Worm (Caenorhabditis elegans) whole organism, L4 larva: ENCODE measurements around the gene F31B12.4.

Experiments used
- F37D6.2 ChIP-seq: sonication (generic microtip); optimal IDR thresholded peaks from 2 replicates; lab custom pipeline; 2016; ENCODE audit warnings: mild to moderate bottlenecking, missing genetic modification characterization, missing compliant biosample characterization
- F49E8.2 ChIP-seq: sonication (generic microtip); optimal IDR thresholded peaks from 2 replicates; lab custom pipeline; 2016; ENCODE audit warnings: missing compliant biosample characterization, mild to moderate bottlenecking, missing genetic modification characterization, borderline replicate concordance
- T20F7.1 ChIP-seq: fragments of 200-800 bp; sonication (Bioruptor generic); optimal IDR thresholded peaks from 2 replicates; lab custom pipeline; 2018; ENCODE audit warnings: mild to moderate bottlenecking, missing genetic modification characterization, missing compliant biosample characterization
- ZK337.2 ChIP-seq: fragments of 200-800 bp; sonication (Bioruptor generic); IDR thresholded peaks from 2 replicates; pipeline ENCODE4 v1.3.6; 2022; ENCODE audit warnings: missing genetic modification reagents, missing genetic modification characterization, missing compliant biosample characterization
- aha-1 ChIP-seq: fragments of 150-350 bp; peaks from one replicate; lab custom pipeline; 2014; ENCODE audit warnings: missing biosample characterization, missing genetic modification characterization
- aly-2 ChIP-seq: sonication (generic microtip); optimal IDR thresholded peaks from 2 replicates; lab custom pipeline; 2018; ENCODE audit warnings: missing biosample characterization, missing genetic modification characterization
- ceh-32 ChIP-seq: sonication (generic microtip); optimal IDR thresholded peaks from 2 replicates; lab custom pipeline; 2016; ENCODE audit warnings: mild to moderate bottlenecking, missing genetic modification characterization, missing compliant biosample characterization; ENCODE audit not compliant: poor library complexity
- ctbp-1 ChIP-seq: fragments of 200-800 bp; sonication (Bioruptor generic); IDR thresholded peaks from 2 replicates; pipeline ENCODE4 v1.3.6; 2022; ENCODE audit warnings: missing genetic modification reagents, missing genetic modification characterization, missing compliant biosample characterization
- daf-12 ChIP-seq: fragments of 150-350 bp; optimal IDR thresholded peaks from 2 replicates; lab custom pipeline; 2014; ENCODE audit warnings: missing biosample characterization, missing genetic modification reagents, missing genetic modification characterization
- daf-16 ChIP-seq, 3 experiments: sonication (generic microtip); optimal IDR thresholded peaks; 2 replicates each; lab custom pipeline; 2016 to 2017; ENCODE audit warnings: missing genetic modification characterization in 3 of 3, missing genetic modification reagents in 3 of 3, mild to moderate bottlenecking in 2 of 3, missing compliant biosample characterization in 2 of 3, missing biosample characterization in 1 of 3, moderate library complexity in 1 of 3
- dmd-6 ChIP-seq: fragments of 200-800 bp; sonication (Bioruptor generic); IDR thresholded peaks from 2 replicates; pipeline ENCODE4 v1.3.6; 2022; ENCODE audit warnings: missing genetic modification reagents, missing genetic modification characterization, missing compliant biosample characterization
- duxl-1 ChIP-seq: sonication (generic microtip); optimal IDR thresholded peaks from 2 replicates; lab custom pipeline; 2016; ENCODE audit warnings: mild to moderate bottlenecking, missing genetic modification characterization, moderate library complexity, missing compliant biosample characterization; ENCODE audit not compliant: poor library complexity
- dve-1 ChIP-seq: sonication (generic microtip); optimal IDR thresholded peaks from 2 replicates; lab custom pipeline; 2017; ENCODE audit warnings: antibody characterized with exemption, mild to moderate bottlenecking, missing genetic modification characterization, missing compliant biosample characterization; ENCODE audit not compliant: insufficient read depth
- egl-27 ChIP-seq: sonication (generic microtip); optimal IDR thresholded peaks from 3 replicates; lab custom pipeline; 2017; ENCODE audit warnings: missing biosample characterization, missing genetic modification reagents, missing genetic modification characterization
- egl-43 ChIP-seq: fragments of 200-800 bp; sonication (Bioruptor generic); IDR thresholded peaks from 2 replicates; pipeline ENCODE4 v1.3.6; 2022; ENCODE audit warnings: missing genetic modification reagents, missing genetic modification characterization, missing compliant biosample characterization
- fkh-10 ChIP-seq: fragments of 150-350 bp; optimal IDR thresholded peaks from 2 replicates; lab custom pipeline; 2014; ENCODE audit warnings: missing biosample characterization, missing genetic modification reagents, missing genetic modification characterization
- hlh-11 ChIP-seq: fragments of 200-800 bp; sonication (Bioruptor generic); optimal IDR thresholded peaks from 2 replicates; lab custom pipeline; 2018; ENCODE audit warnings: mild to moderate bottlenecking, missing genetic modification characterization, missing compliant biosample characterization
- hlh-30 ChIP-seq: sonication (generic microtip); optimal IDR thresholded peaks from 2 replicates; lab custom pipeline; 2017; ENCODE audit warnings: antibody characterized with exemption, mild to moderate bottlenecking, missing genetic modification characterization, missing compliant biosample characterization; ENCODE audit not compliant: insufficient read depth
- hmg-1.1 ChIP-seq: fragments of 200-800 bp; sonication (Bioruptor generic); IDR thresholded peaks from 2 replicates; pipeline ENCODE4 v1.3.6; 2022; ENCODE audit warnings: missing genetic modification reagents, missing genetic modification characterization, missing compliant biosample characterization
- jun-1 ChIP-seq: fragments of 150-350 bp; optimal IDR thresholded peaks from 2 replicates; lab custom pipeline; 2014; ENCODE audit warnings: missing biosample characterization, missing genetic modification reagents, missing genetic modification characterization
- lin-29 ChIP-seq: fragments of 200-800 bp; sonication (Bioruptor generic); IDR thresholded peaks from 2 replicates; pipeline ENCODE4 v1.3.6; 2022; ENCODE audit warnings: missing genetic modification reagents, missing genetic modification characterization, missing compliant biosample characterization
- lsy-2 ChIP-seq, 2 experiments: fragments of 150-350 bp in 1 of 2; sonication (generic microtip) in 1 of 2; optimal IDR thresholded peaks; 2 replicates each; lab custom pipeline; 2014 to 2017; ENCODE audit warnings: missing biosample characterization in 2 of 2, missing genetic modification characterization in 2 of 2
- madf-9 ChIP-seq: fragments of 200-800 bp; sonication (Bioruptor generic); conservative IDR thresholded peaks from 2 replicates; pipeline ENCODE4 v1.3.6; 2022; ENCODE audit warnings: missing genetic modification reagents, missing genetic modification characterization, missing compliant biosample characterization
- mdl-1 ChIP-seq, 2 experiments: fragments of 150-350 bp in 1 of 2; sonication (generic microtip) in 1 of 2; optimal IDR thresholded peaks; 2 replicates each; lab custom pipeline; 2014 to 2017; ENCODE audit warnings: missing biosample characterization in 2 of 2, missing genetic modification characterization in 2 of 2
- mdt-29 ChIP-seq: fragments of 200-800 bp; sonication (Bioruptor generic); IDR thresholded peaks from 2 replicates; pipeline ENCODE4 v1.3.6; 2022; ENCODE audit warnings: missing genetic modification reagents, missing genetic modification characterization, missing compliant biosample characterization
- mep-1 ChIP-seq: fragments of 150-350 bp; sonication (generic microtip); optimal IDR thresholded peaks from 3 replicates; lab custom pipeline; 2014; ENCODE audit warnings: missing biosample characterization, missing genetic modification characterization
- mes-2 ChIP-seq: sonication (generic microtip); optimal IDR thresholded peaks from 2 replicates; lab custom pipeline; 2016; ENCODE audit warnings: missing genotype, mild to moderate bottlenecking, missing genetic modification characterization, missing compliant biosample characterization; ENCODE audit not compliant: poor library complexity, severe bottlenecking
- nhr-102 ChIP-seq: sonication (generic microtip); optimal IDR thresholded peaks from 2 replicates; lab custom pipeline; 2016; ENCODE audit warnings: mild to moderate bottlenecking, missing genetic modification characterization, moderate library complexity, missing compliant biosample characterization
- nhr-237 ChIP-seq: sonication (generic microtip); optimal IDR thresholded peaks from 2 replicates; lab custom pipeline; 2017; ENCODE audit warnings: missing biosample characterization, missing genetic modification characterization
- nhr-25 ChIP-seq: sonication (generic microtip); optimal IDR thresholded peaks from 2 replicates; lab custom pipeline; 2017; ENCODE audit warnings: missing genetic modification characterization, mild to moderate bottlenecking, missing compliant biosample characterization, antibody characterized with exemption, moderate library complexity, borderline replicate concordance; ENCODE audit not compliant: insufficient read depth
- nhr-48 ChIP-seq: sonication (generic microtip); optimal IDR thresholded peaks from 2 replicates; lab custom pipeline; 2016; ENCODE audit warnings: mild to moderate bottlenecking, missing genetic modification characterization, missing compliant biosample characterization
- nhr-6 ChIP-seq: fragments of 150-350 bp; optimal IDR thresholded peaks from 2 replicates; lab custom pipeline; 2014; ENCODE audit warnings: missing biosample characterization, missing genetic modification characterization
- nhr-77 ChIP-seq: fragments of 150-350 bp; optimal IDR thresholded peaks from 2 replicates; lab custom pipeline; 2014; ENCODE audit warnings: missing biosample characterization, missing genetic modification characterization
- pha-4 ChIP-seq, 2 experiments: fragments of 150-350 bp in 1 of 2; fragments of 200-800 bp in 1 of 2; sonication (Bioruptor generic) in 1 of 2; IDR thresholded peaks in 1 of 2; optimal IDR thresholded peaks in 1 of 2; 2 replicates each; pipeline versions ENCODE4 v1.3.6 to Lab custom; 2014 to 2022; ENCODE audit warnings: missing genetic modification characterization in 2 of 2, missing genetic modification reagents in 2 of 2, missing biosample characterization in 1 of 2, missing compliant biosample characterization in 1 of 2
- php-3 ChIP-seq: fragments of 200-800 bp; sonication (Bioruptor generic); IDR thresholded peaks from 2 replicates; pipeline ENCODE4 v1.3.6; 2022; ENCODE audit warnings: missing genetic modification reagents, missing genetic modification characterization, missing compliant biosample characterization
- rbr-2 ChIP-seq: sonication (generic microtip); optimal IDR thresholded peaks from 2 replicates; lab custom pipeline; 2016; ENCODE audit warnings: missing genotype, missing genetic modification characterization, missing compliant biosample characterization
- saeg-2 ChIP-seq: fragments of 200-800 bp; sonication (Bioruptor generic); IDR thresholded peaks from 2 replicates; pipeline ENCODE4 v1.3.6; 2022; ENCODE audit warnings: missing genetic modification reagents, missing genetic modification characterization, missing compliant biosample characterization
- set-16 ChIP-seq: fragments of 200-800 bp; sonication (Bioruptor generic); IDR thresholded peaks from 2 replicates; pipeline ENCODE4 v1.3.6; 2022; ENCODE audit warnings: missing genetic modification reagents, missing genetic modification characterization, missing compliant biosample characterization
- snpc-4 ChIP-seq: fragments of 150-350 bp; optimal IDR thresholded peaks from 2 replicates; lab custom pipeline; 2014; ENCODE audit warnings: missing biosample characterization, missing genetic modification characterization
- spr-1 ChIP-seq: sonication (generic microtip); optimal IDR thresholded peaks from 2 replicates; lab custom pipeline; 2016; ENCODE audit warnings: mild to moderate bottlenecking, missing genetic modification characterization, missing compliant biosample characterization
- tag-97 ChIP-seq: fragments of 200-800 bp; sonication (Bioruptor generic); IDR thresholded peaks from 2 replicates; pipeline ENCODE4 v1.3.6; 2022; ENCODE audit warnings: missing genetic modification characterization, missing compliant biosample characterization
- unc-39 ChIP-seq: sonication (generic microtip); optimal IDR thresholded peaks from 2 replicates; lab custom pipeline; 2017; ENCODE audit warnings: missing biosample characterization, missing genetic modification characterization
- zfp-3 ChIP-seq: fragments of 200-800 bp; sonication (Bioruptor generic); conservative IDR thresholded peaks from 2 replicates; pipeline ENCODE4 v1.3.6; 2022; ENCODE audit warnings: missing genetic modification reagents, missing genetic modification characterization, missing compliant biosample characterization

Gene F31B12.4

ce11 chrX:10767669-10768068 is 36.9 kb upstream of the F31B12.4 start (continued):
- TF ChIP-seq zfp-3 (GFP tag; lab: Robert Waterston, UW) (no peak), T20F7.1 (GFP tag; lab: Kevin White, UChicago) (no peak), nhr-6 (tag; lab: Kevin White, UChicago) (peak; percentile 3), madf-9 (0 out of 2 replicates have a peak, but pooled peaks have one; percentile 11), rbr-2 (tag; lab: Kevin White, UChicago) (peak; percentile 34), snpc-4 (tag; lab: Kevin White, UChicago) (no peak), mes-2 (tag; lab: Kevin White, UChicago) (peak; percentile 56), daf-16 (GFP tag; optimal IDR thresholded peaks at IDR 0.05; lab: Kevin White, UChicago) (no peak), daf-16 (tag; optimal IDR thresholded peaks at IDR 0.05; lab: Kevin White, UChicago) (peak; percentile 21)

- peak; percentile 66 for TF ChIP-seq set-16 (GFP tag; lab: Robert Waterston, UW)
- no peak for TF ChIP-seq F49E8.2 (tag; lab: Kevin White, UChicago)
- TF ChIP-seq unc-39 (tag; lab: Kevin White, UChicago): no peak
- TF ChIP-seq hlh-30 (tag; lab: Kevin White, UChicago): peak; percentile 62
- TF ChIP-seq lsy-2 (tag; optimal IDR thresholded peaks at IDR 0.05; lab: Kevin White, UChicago): peak in 1 of 2 experiments; percentile 22
- TF ChIP-seq rbr-2 (tag; lab: Kevin White, UChicago): no peak
- no peak for TF ChIP-seq saeg-2 (GFP tag; lab: Robert Waterston, UW)
- TF ChIP-seq tag-97 (GFP tag; lab: Robert Waterston, UW): no peak
- TF ChIP-seq zfp-3 (GFP tag; lab: Robert Waterston, UW): no peak
- TF ChIP-seq nhr-25: no peak
- TF ChIP-seq daf-12 (tag; lab: Kevin White, UChicago): no peak
- peak; percentile 51 for TF ChIP-seq mep-1
- peak; percentile 7 for TF ChIP-seq dve-1 (tag; lab: Kevin White, UChicago)
- 0 out of 2 replicates have a peak, but pooled peaks have one; percentile 11 for TF ChIP-seq hmg-1.1
- TF ChIP-seq fkh-10 (GFP tag; lab: Kevin White, UChicago): no peak
- TF ChIP-seq mdt-29 (GFP tag; lab: Robert Waterston, UW): no peak
- no peak for TF ChIP-seq spr-1 (tag; lab: Kevin White, UChicago)
- TF ChIP-seq jun-1 (tag; lab: Kevin White, UChicago): no peak
- TF ChIP-seq hlh-11 (tag; lab: Kevin White, UChicago): peak; percentile 13
- TF ChIP-seq aly-2 (tag; lab: Kevin White, UChicago): no peak
- TF ChIP-seq dmd-6: 0 out of 2 replicates have a peak, but pooled peaks have one; percentile 16
- TF ChIP-seq egl-27 (tag; lab: Kevin White, UChicago): no peak
- TF ChIP-seq php-3 (GFP tag; lab: Robert Waterston, UW): no peak
- no peak for TF ChIP-seq ctbp-1
- TF ChIP-seq lin-29 (GFP tag; lab: Robert Waterston, UW): no peak
- TF ChIP-seq nhr-102 (tag; lab: Kevin White, UChicago): no peak
- TF ChIP-seq mes-2 (tag; lab: Kevin White, UChicago): peak; percentile 33
- peak; percentile 64; the same call in 1 of the 2 replicates for TF ChIP-seq ZK337.2 (GFP tag; lab: Robert Waterston, UW)
- no peak for TF ChIP-seq ceh-32 (tag; lab: Kevin White, UChicago)
- no peak for TF ChIP-seq nhr-237 (tag; lab: Kevin White, UChicago)
- peak; percentile 78 for TF ChIP-seq nhr-48 (tag; lab: Kevin White, UChicago)
- TF ChIP-seq nhr-77 (tag; lab: Kevin White, UChicago): no peak
- no peak for TF ChIP-seq F37D6.2
- TF ChIP-seq duxl-1 (tag; lab: Kevin White, UChicago): no peak
- peak in 1 of 2 experiments; percentile 30 for TF ChIP-seq mdl-1 (tag; optimal IDR thresholded peaks at IDR 0.05; lab: Kevin White, UChicago)
- peak; percentile 62; the same call in 1 of the 2 replicates for TF ChIP-seq pha-4 (GFP tag; IDR thresholded peaks at IDR 0.05; lab: Robert Waterston, UW)
- TF ChIP-seq pha-4 (tag; optimal IDR thresholded peaks at IDR 0.05; lab: Kevin White, UChicago): no peak
- peak; percentile 95 for TF ChIP-seq aha-1 (tag; lab: Kevin White, UChicago)
- 0 out of 2 replicates have a peak, but pooled peaks have one; percentile 4 for TF ChIP-seq egl-43 (GFP tag; lab: Robert Waterston, UW)
Measured at ce11 chrX:10768289-10769153, 36.0 kb upstream of the F31B12.4 start.
